Worm (Caenorhabditis elegans) whole organism, early embryonic: ENCODE data around the gene K09E9.4.

Experiments
- B0310.2 ChIP-seq: sonication (generic microtip); optimal IDR thresholded peaks from 2 replicates; lab custom pipeline; 2016; ENCODE audit warnings: mild to moderate bottlenecking, missing genetic modification characterization, missing compliant biosample characterization
- F13C5.2 ChIP-seq: sonication (generic microtip); optimal IDR thresholded peaks from 2 replicates; lab custom pipeline; 2017; ENCODE audit warnings: mild to moderate bottlenecking, missing genetic modification characterization, inconsistent platforms, missing compliant biosample characterization
- aly-1 ChIP-seq: sonication (generic microtip); optimal IDR thresholded peaks from 2 replicates; lab custom pipeline; 2016; ENCODE audit warnings: missing genetic modification characterization, missing compliant biosample characterization
- ama-1 ChIP-seq: fragments of 150-350 bp; optimal IDR thresholded peaks from 2 replicates; lab custom pipeline; 2014
- ceh-36 ChIP-seq: sonication (generic microtip); optimal IDR thresholded peaks from 2 replicates; lab custom pipeline; 2016; ENCODE audit warnings: missing genetic modification characterization, inconsistent platforms, missing compliant biosample characterization
- ets-7 ChIP-seq: sonication (generic microtip); optimal IDR thresholded peaks from 2 replicates; lab custom pipeline; 2016; ENCODE audit warnings: missing genotype, missing genetic modification characterization, missing compliant biosample characterization
- flt-1 ChIP-seq: fragments of 200-800 bp; sonication (Bioruptor generic); IDR thresholded peaks from 2 replicates; pipeline ENCODE4 v1.3.6; 2022; ENCODE audit warnings: missing genetic modification characterization, missing compliant biosample characterization
- hmbx-1 ChIP-seq: sonication (generic microtip); optimal IDR thresholded peaks from 2 replicates; lab custom pipeline; 2016; ENCODE audit warnings: mild to moderate bottlenecking, missing genetic modification characterization, missing compliant biosample characterization
- hmg-4 ChIP-seq: fragments of 200-800 bp; sonication (Bioruptor generic); optimal IDR thresholded peaks from 2 replicates; lab custom pipeline; 2018; ENCODE audit warnings: mild to moderate bottlenecking, missing genetic modification characterization, missing compliant biosample characterization
- hnd-1 ChIP-seq: sonication (generic microtip); optimal IDR thresholded peaks from 2 replicates; lab custom pipeline; 2016; ENCODE audit warnings: missing genetic modification characterization, missing compliant biosample characterization
- pes-1 ChIP-seq: fragments of 200-800 bp; sonication (Bioruptor generic); IDR thresholded peaks from 2 replicates; pipeline ENCODE4 v1.3.6; 2022; ENCODE audit warnings: missing genetic modification reagents, missing genetic modification characterization, missing compliant biosample characterization
- scrt-1 ChIP-seq: fragments of 200-800 bp; sonication (Bioruptor generic); IDR thresholded peaks from 2 replicates; pipeline ENCODE4 v1.3.6; 2022; ENCODE audit warnings: missing genetic modification characterization, missing compliant biosample characterization
- sea-1 ChIP-seq: fragments of 200-800 bp; sonication (Bioruptor generic); conservative IDR thresholded peaks from 2 replicates; pipeline ENCODE4 v1.3.6; 2022; ENCODE audit warnings: missing genetic modification characterization, missing compliant biosample characterization
- tbx-11 ChIP-seq: fragments of 200-800 bp; sonication (Bioruptor generic); IDR thresholded peaks from 2 replicates; pipeline ENCODE4 v1.3.6; 2022; ENCODE audit warnings: missing genetic modification characterization, missing compliant biosample characterization
- tbx-37 ChIP-seq: fragments of 200-800 bp; sonication (Bioruptor generic); conservative IDR thresholded peaks from 2 replicates; pipeline ENCODE4 v1.3.6; 2022; ENCODE audit warnings: missing genetic modification reagents, missing genetic modification characterization, missing compliant biosample characterization
- tra-4 ChIP-seq: sonication (generic microtip); optimal IDR thresholded peaks from 2 replicates; lab custom pipeline; 2017; ENCODE audit warnings: missing genetic modification characterization, missing compliant biosample characterization

K09E9.4 gene

ce11 chrX:15586192-15586591 is 44.0 kb downstream of the K09E9.4 start:
- TF ChIP-seq pes-1 (GFP tag; lab: Robert Waterston, UW) (no peak), ceh-36 (no peak), B0310.2 (no peak), aly-1 (no peak), ets-7 (tag; lab: Kevin White, UChicago) (no peak), scrt-1 (GFP tag; lab: Robert Waterston, UW) (no peak), hnd-1 (no peak), tbx-37 (GFP tag; lab: Robert Waterston, UW) (no peak), sea-1 (GFP tag; lab: Robert Waterston, UW) (no peak), tra-4 (tag; lab: Kevin White, UChicago) (no peak), flt-1 (GFP tag; lab: Robert Waterston, UW) (no peak), hmg-4 (GFP tag; lab: Kevin White, UChicago) (no peak), tbx-11 (GFP tag; lab: Robert Waterston, UW) (no peak), hmbx-1 (tag; lab: Kevin White, UChicago) (no peak)

- TF ChIP-seq aly-1 = no peak
- TF ChIP-seq B0310.2 = no peak
- TF ChIP-seq tra-4 (tag; lab: Kevin White, UChicago) = no peak
- no peak for TF ChIP-seq hmg-4 (GFP tag; lab: Kevin White, UChicago)
- no peak for TF ChIP-seq tbx-11 (GFP tag; lab: Robert Waterston, UW)
- no peak for TF ChIP-seq scrt-1 (GFP tag; lab: Robert Waterston, UW)
- no peak for TF ChIP-seq ets-7 (tag; lab: Kevin White, UChicago)
- no peak for TF ChIP-seq pes-1 (GFP tag; lab: Robert Waterston, UW)
- TF ChIP-seq sea-1 (GFP tag; lab: Robert Waterston, UW) = no peak
- no peak for TF ChIP-seq hnd-1
- TF ChIP-seq ama-1 (lab: Kevin White, UChicago) = no peak
- TF ChIP-seq F13C5.2 = no peak
- TF ChIP-seq hmbx-1 (tag; lab: Kevin White, UChicago) = no peak
Observed at ce11 chrX:15585144-15585543, 45.1 kb downstream of the K09E9.4 start.
